Worm (Caenorhabditis elegans) whole organism, midembryonic: ENCODE data around the gene F40G9.9.

Experiments
- ref-1 ChIP-seq: fragments of 200-800 bp; sonication (Bioruptor generic); conservative IDR thresholded peaks from 2 replicates; pipeline ENCODE4 v1.3.6; 2022; ENCODE audit warnings: missing genetic modification reagents, missing genetic modification characterization, missing compliant biosample characterization
- tab-1 ChIP-seq: fragments of 200-800 bp; sonication (Bioruptor generic); IDR thresholded peaks from 2 replicates; pipeline ENCODE4 v1.3.6; 2022; ENCODE audit warnings: missing genetic modification characterization, missing compliant biosample characterization
- ztf-29 ChIP-seq: fragments of 200-800 bp; sonication (Bioruptor generic); IDR thresholded peaks from 2 replicates; pipeline ENCODE4 v1.3.6; 2022; ENCODE audit warnings: missing genetic modification reagents, missing genetic modification characterization, missing compliant biosample characterization

ce11 chrIII:156645-157044 lies 14.9 kb downstream of the F40G9.9 start, which contains the start of the genes zig-13 and ver-1:
- TF ChIP-seq ztf-29 (no peak), ref-1 (GFP tag; lab: Robert Waterston, UW) (no peak), tab-1 (GFP tag; lab: Robert Waterston, UW) (no peak)
